Worm (Caenorhabditis elegans) whole organism, L2 larva: ENCODE results near the gene clec-228.

ENCODE experiments used
- C34F6.9 ChIP-seq: fragments of 150-350 bp; optimal IDR thresholded peaks from 2 replicates; lab custom pipeline; 2014; ENCODE audit warnings: missing biosample characterization, missing genetic modification characterization
- Y55F3AM.14 ChIP-seq: fragments of 200-800 bp; sonication (Bioruptor generic); optimal IDR thresholded peaks from 2 replicates; lab custom pipeline; 2018; ENCODE audit warnings: mild to moderate bottlenecking, missing genetic modification characterization, missing compliant biosample characterization
- alr-1 ChIP-seq: fragments of 150-350 bp; optimal IDR thresholded peaks from 2 replicates; lab custom pipeline; 2014; ENCODE audit warnings: missing biosample characterization, missing genetic modification characterization
- aly-2 ChIP-seq: fragments of 150-350 bp; optimal IDR thresholded peaks from 2 replicates; lab custom pipeline; 2014; ENCODE audit warnings: missing biosample characterization, missing genetic modification characterization
- ama-1 ChIP-seq: fragments of 150-350 bp; optimal IDR thresholded peaks from 2 replicates; lab custom pipeline; 2018; ENCODE audit warnings: inconsistent platforms
- blmp-1 ChIP-seq: sonication (generic microtip); optimal IDR thresholded peaks from 2 replicates; lab custom pipeline; 2017; ENCODE audit warnings: missing genetic modification characterization, mild to moderate bottlenecking, missing compliant biosample characterization, antibody characterized with exemption, moderate library complexity; ENCODE audit not compliant: insufficient read depth
- ceh-16 ChIP-seq: fragments of 150-350 bp; optimal IDR thresholded peaks from 2 replicates; lab custom pipeline; 2014; ENCODE audit warnings: missing biosample characterization, missing genetic modification characterization
- ceh-82 ChIP-seq: fragments of 150-350 bp; optimal IDR thresholded peaks from 2 replicates; lab custom pipeline; 2014; ENCODE audit warnings: missing biosample characterization, missing genetic modification characterization
- dmd-4 ChIP-seq: sonication (generic microtip); optimal IDR thresholded peaks from 2 replicates; lab custom pipeline; 2017; ENCODE audit warnings: missing biosample characterization, missing genetic modification characterization
- egl-27 ChIP-seq: sonication (generic microtip); optimal IDR thresholded peaks from 3 replicates; lab custom pipeline; 2017; ENCODE audit warnings: missing biosample characterization, missing genetic modification reagents, missing genetic modification characterization
- elt-1 ChIP-seq: fragments of 150-350 bp; optimal IDR thresholded peaks from 2 replicates; lab custom pipeline; 2014; ENCODE audit warnings: missing biosample characterization, missing genetic modification characterization
- elt-3 ChIP-seq: sonication (generic microtip); optimal IDR thresholded peaks from 2 replicates; lab custom pipeline; 2017; ENCODE audit warnings: missing biosample characterization, missing genetic modification characterization
- fos-1 ChIP-seq: fragments of 150-350 bp; optimal IDR thresholded peaks from 2 replicates; lab custom pipeline; 2014; ENCODE audit warnings: missing biosample characterization, missing genetic modification characterization
- gmeb-1 ChIP-seq: fragments of 150-350 bp; optimal IDR thresholded peaks from 2 replicates; lab custom pipeline; 2014; ENCODE audit warnings: missing biosample characterization, missing genetic modification characterization
- lin-11 ChIP-seq: fragments of 150-350 bp; sonication (generic microtip); optimal IDR thresholded peaks from 2 replicates; lab custom pipeline; 2014; ENCODE audit warnings: missing biosample characterization, missing genetic modification characterization, inconsistent platforms, mixed read lengths
- lin-13 ChIP-seq: fragments of 150-350 bp; optimal IDR thresholded peaks from 2 replicates; lab custom pipeline; 2014; ENCODE audit warnings: missing biosample characterization, missing genetic modification reagents, missing genetic modification characterization
- lin-39 ChIP-seq: fragments of 150-350 bp; optimal IDR thresholded peaks from 2 replicates; lab custom pipeline; 2014; ENCODE audit warnings: missing biosample characterization, missing genetic modification reagents, missing genetic modification characterization
- lsy-2 ChIP-seq, 2 experiments: fragments of 150-350 bp in 1 of 2; sonication (generic microtip) in 1 of 2; optimal IDR thresholded peaks; 2 replicates each; lab custom pipeline; 2014 to 2017; ENCODE audit warnings: missing biosample characterization in 2 of 2, missing genetic modification characterization in 2 of 2
- mab-5 ChIP-seq: fragments of 150-350 bp; optimal IDR thresholded peaks from 2 replicates; lab custom pipeline; 2014; ENCODE audit warnings: missing biosample characterization, missing genetic modification characterization
- mbf-1 ChIP-seq: sonication (generic microtip); optimal IDR thresholded peaks from 2 replicates; lab custom pipeline; 2017; ENCODE audit warnings: missing biosample characterization, missing genetic modification characterization
- mdl-1 ChIP-seq, 2 experiments: fragments of 150-350 bp in 1 of 2; sonication (generic microtip) in 1 of 2; optimal IDR thresholded peaks; 2 replicates each; lab custom pipeline; 2017; ENCODE audit warnings: missing biosample characterization in 2 of 2, missing genetic modification characterization in 2 of 2
- nhr-10 ChIP-seq: sonication (generic microtip); optimal IDR thresholded peaks from 2 replicates; lab custom pipeline; 2017; ENCODE audit warnings: missing biosample characterization, missing genetic modification characterization
- nhr-11 ChIP-seq: fragments of 150-350 bp; optimal IDR thresholded peaks from 2 replicates; lab custom pipeline; 2014; ENCODE audit warnings: missing biosample characterization, missing genetic modification characterization
- nhr-12 ChIP-seq: fragments of 150-350 bp; optimal IDR thresholded peaks from 2 replicates; lab custom pipeline; 2014; ENCODE audit warnings: missing biosample characterization, missing genetic modification characterization
- nhr-21 ChIP-seq: fragments of 150-350 bp; optimal IDR thresholded peaks from 2 replicates; lab custom pipeline; 2014; ENCODE audit warnings: missing biosample characterization, missing genetic modification characterization
- nhr-23 ChIP-seq: fragments of 150-350 bp; optimal IDR thresholded peaks from 2 replicates; lab custom pipeline; 2014; ENCODE audit warnings: missing biosample characterization, missing genetic modification reagents, missing genetic modification characterization
- nhr-6 ChIP-seq: fragments of 150-350 bp; optimal IDR thresholded peaks from 2 replicates; lab custom pipeline; 2014; ENCODE audit warnings: missing biosample characterization, missing genetic modification characterization
- nhr-77 ChIP-seq: fragments of 150-350 bp; optimal IDR thresholded peaks from 2 replicates; lab custom pipeline; 2014; ENCODE audit warnings: missing biosample characterization, missing genetic modification characterization
- peb-1 ChIP-seq: fragments of 150-350 bp; optimal IDR thresholded peaks from 2 replicates; lab custom pipeline; 2014; ENCODE audit warnings: missing biosample characterization, missing genetic modification characterization
- skn-1 ChIP-seq: sonication (generic microtip); optimal IDR thresholded peaks from 2 replicates; lab custom pipeline; 2017; ENCODE audit warnings: missing biosample characterization, missing genetic modification characterization
- sma-9 ChIP-seq, 2 experiments: fragments of 150-350 bp in 1 of 2; sonication (generic microtip) in 1 of 2; optimal IDR thresholded peaks; 2 replicates each; lab custom pipeline; 2014 to 2016; ENCODE audit warnings: missing genetic modification characterization in 2 of 2, mild to moderate bottlenecking in 1 of 2, missing biosample characterization in 1 of 2, missing compliant biosample characterization in 1 of 2, missing genetic modification reagents in 1 of 2, moderate library complexity in 1 of 2
- snpc-4 ChIP-seq: fragments of 150-350 bp; optimal IDR thresholded peaks from 2 replicates; lab custom pipeline; 2014; ENCODE audit warnings: missing biosample characterization, missing genetic modification characterization
- unc-39 ChIP-seq: fragments of 150-350 bp; optimal IDR thresholded peaks from 2 replicates; lab custom pipeline; 2014; ENCODE audit warnings: missing biosample characterization, missing genetic modification characterization
- unc-55 ChIP-seq: fragments of 150-350 bp; sonication (generic microtip); optimal IDR thresholded peaks from 3 replicates; lab custom pipeline; 2014; ENCODE audit warnings: missing biosample characterization, missing genetic modification reagents, missing genetic modification characterization
- zag-1 ChIP-seq: fragments of 150-350 bp; optimal IDR thresholded peaks from 2 replicates; lab custom pipeline; 2014; ENCODE audit warnings: missing biosample characterization, missing genetic modification characterization
- ztf-1 ChIP-seq: fragments of 200-800 bp; sonication (Bioruptor generic); conservative IDR thresholded peaks from 2 replicates; pipeline ENCODE4 v1.3.6; 2022; ENCODE audit warnings: missing genetic modification characterization, missing compliant biosample characterization
- ztf-11 ChIP-seq: sonication (generic microtip); optimal IDR thresholded peaks from 2 replicates; lab custom pipeline; 2017; ENCODE audit warnings: missing biosample characterization, missing genetic modification characterization
- ztf-4 ChIP-seq: fragments of 150-350 bp; optimal IDR thresholded peaks from 2 replicates; lab custom pipeline; 2014; ENCODE audit warnings: missing biosample characterization, missing genetic modification characterization

clec-228 gene

ce11 chrV:15339363-15339762, at the start of gene clec-228:
clec-228 (minus strand) TSS chrV:15339463.
- TF ChIP-seq skn-1 (tag; lab: Kevin White, UChicago) (no peak), ztf-11 (tag; lab: Kevin White, UChicago) (no peak), ztf-1 (GFP tag; lab: Robert Waterston, UW) (no peak), lin-11 (tag; lab: Kevin White, UChicago) (no peak), mab-5 (tag; lab: Kevin White, UChicago) (no peak), elt-3 (no peak), mdl-1 (tag; optimal IDR thresholded peaks at IDR 0.05; lab: Kevin White, UChicago) (no peak), nhr-12 (tag; lab: Kevin White, UChicago) (no peak), ceh-82 (no peak), ztf-4 (tag; lab: Kevin White, UChicago) (no peak), lsy-2 (tag; optimal IDR thresholded peaks at IDR 0.05; lab: Kevin White, UChicago) (no peak), peb-1 (tag; lab: Kevin White, UChicago) (no peak), nhr-6 (tag; lab: Kevin White, UChicago) (no peak), nhr-11 (tag; lab: Kevin White, UChicago) (no peak), zag-1 (tag; lab: Kevin White, UChicago) (no peak), mbf-1 (no peak), Y55F3AM.14 (no peak), snpc-4 (tag; lab: Kevin White, UChicago) (no peak)

- TF ChIP-seq nhr-77 (tag; lab: Kevin White, UChicago) (no peak), alr-1 (tag; lab: Kevin White, UChicago) (no peak), nhr-11 (tag; lab: Kevin White, UChicago) (no peak), lin-39 (tag; lab: Kevin White, UChicago) (no peak), unc-39 (tag; lab: Kevin White, UChicago) (no peak), nhr-21 (tag; lab: Kevin White, UChicago) (no peak), ama-1 (no peak), ceh-16 (tag; lab: Kevin White, UChicago) (no peak), ceh-82 (no peak), gmeb-1 (tag; lab: Kevin White, UChicago) (no peak), aly-2 (tag; lab: Kevin White, UChicago) (no peak), mbf-1 (no peak), egl-27 (no peak), blmp-1 (tag; lab: Kevin White, UChicago) (no peak), nhr-6 (tag; lab: Kevin White, UChicago) (no peak), sma-9 (GFP tag; optimal IDR thresholded peaks at IDR 0.05; lab: Kevin White, UChicago) (no peak), sma-9 (tag; optimal IDR thresholded peaks at IDR 0.05; lab: Kevin White, UChicago) (no peak), C34F6.9 (tag; lab: Kevin White, UChicago) (no peak), nhr-10 (no peak), elt-1 (tag; lab: Kevin White, UChicago) (no peak), lin-13 (GFP tag; lab: Kevin White, UChicago) (no peak)
These were observed 49.6 kb upstream of the clec-228 start, which contains the start of gene srh-170 for ce11 chrV:15388820-15389384. srh-170 (minus strand) TSS chrV:15388870.

DNA sequence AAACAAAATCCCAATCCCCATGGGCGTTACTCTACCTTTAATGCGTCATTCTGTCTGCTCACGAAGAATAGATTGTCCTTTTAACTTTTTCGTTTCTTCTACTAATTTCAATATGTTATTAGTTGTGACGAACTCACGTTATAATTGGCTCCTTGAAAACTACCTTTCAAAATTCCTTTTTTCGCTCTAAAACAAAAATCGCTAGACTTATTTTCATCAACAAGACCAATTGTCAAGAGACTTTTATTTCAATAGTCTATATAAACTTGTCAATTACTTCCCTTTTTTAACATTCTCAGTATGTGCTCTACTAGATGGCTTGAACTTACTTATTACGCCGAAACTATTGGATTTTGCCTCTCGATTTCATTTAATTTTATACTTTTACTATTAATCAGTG, 45.5 kb upstream of the clec-228 start, which contains the start of gene str-102:
str-102 (plus strand) TSS at position 301 of the 400 bp plus-strand sequence.
- TF ChIP-seq nhr-12 (tag; lab: Kevin White, UChicago): no peak
- TF ChIP-seq fos-1 (tag; lab: Kevin White, UChicago): no peak
- TF ChIP-seq unc-39 (tag; lab: Kevin White, UChicago): no peak
- no peak for TF ChIP-seq skn-1 (tag; lab: Kevin White, UChicago)
- no peak for TF ChIP-seq dmd-4
- no peak for TF ChIP-seq lin-13 (GFP tag; lab: Kevin White, UChicago)
- TF ChIP-seq zag-1 (tag; lab: Kevin White, UChicago): no peak
- no peak for TF ChIP-seq lin-11 (tag; lab: Kevin White, UChicago)
- no peak for TF ChIP-seq ceh-82
- TF ChIP-seq ztf-4 (tag; lab: Kevin White, UChicago): no peak
- no peak for TF ChIP-seq mab-5 (tag; lab: Kevin White, UChicago)
- TF ChIP-seq nhr-6 (tag; lab: Kevin White, UChicago): no peak
- TF ChIP-seq nhr-23 (tag; lab: Kevin White, UChicago): no peak
- TF ChIP-seq unc-55 (GFP tag; lab: Kevin White, UChicago): no peak
- TF ChIP-seq, all 48 proteins: peak for 0
